Worm (Caenorhabditis elegans): Measurements from ENCODE around the gene sqt-2.

- TF ChIP-seq nhr-28 (tag; optimal IDR thresholded peaks at IDR 0.05) (no peak), ztf-11 (tag; optimal IDR thresholded peaks at IDR 0.05) (no peak), unc-62 (GFP tag; optimal IDR thresholded peaks at IDR 0.05) (no peak), mab-5 (tag; optimal IDR thresholded peaks at IDR 0.05) (no peak), elt-1 (tag; optimal IDR thresholded peaks at IDR 0.05; ENCODE audit: borderline replicate concordance, insufficient read depth) (no peak)
These were observed at the start of gene sqt-2 for ce11 chrII:23025-23424.

Measured in whole organism, mixed stage, embryonic.